Worm (Caenorhabditis elegans): ENCODE measurements around the gene ttyh-1.

DNA sequence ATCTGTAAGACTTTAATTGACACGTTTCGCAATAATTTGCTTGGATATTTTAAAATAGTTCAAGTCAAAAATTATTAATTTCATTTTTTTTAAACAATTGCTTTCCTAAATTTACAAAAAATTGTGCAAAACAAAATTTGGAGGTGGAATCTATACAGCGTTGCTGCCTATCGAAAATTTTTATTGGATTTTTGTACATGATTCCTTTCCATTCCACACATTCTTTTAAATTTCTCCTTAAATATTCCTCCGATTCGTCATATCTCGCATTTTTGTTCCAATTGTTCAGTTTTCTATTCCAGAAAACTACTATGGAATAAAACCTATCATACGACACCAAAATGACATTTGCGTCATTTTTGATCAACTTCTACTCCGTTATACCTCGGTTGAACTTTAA, at the start of gene ttyh-1:
- no peak for TF ChIP-seq elt-3 (tag; optimal IDR thresholded peaks at IDR 0.05)
- no peak for TF ChIP-seq zag-1 (tag; optimal IDR thresholded peaks at IDR 0.05)
- no peak for TF ChIP-seq nhr-23 (tag; optimal IDR thresholded peaks at IDR 0.05)
- TF ChIP-seq mdl-1 (tag; optimal IDR thresholded peaks at IDR 0.05): no peak
- TF ChIP-seq lin-39 (tag; optimal IDR thresholded peaks at IDR 0.05): no peak
- no peak for TF ChIP-seq ama-1 (optimal IDR thresholded peaks at IDR 0.05)
- TF ChIP-seq hmg-11 (tag; optimal IDR thresholded peaks at IDR 0.05): no peak
- no peak for TF ChIP-seq unc-62 (GFP tag; optimal IDR thresholded peaks at IDR 0.05)
- no peak for TF ChIP-seq elt-2 (tag; optimal IDR thresholded peaks at IDR 0.05)

Measured in whole organism, L3 larva.